Worm (Caenorhabditis elegans): ENCODE measurements around the gene T03G6.7.

DNA sequence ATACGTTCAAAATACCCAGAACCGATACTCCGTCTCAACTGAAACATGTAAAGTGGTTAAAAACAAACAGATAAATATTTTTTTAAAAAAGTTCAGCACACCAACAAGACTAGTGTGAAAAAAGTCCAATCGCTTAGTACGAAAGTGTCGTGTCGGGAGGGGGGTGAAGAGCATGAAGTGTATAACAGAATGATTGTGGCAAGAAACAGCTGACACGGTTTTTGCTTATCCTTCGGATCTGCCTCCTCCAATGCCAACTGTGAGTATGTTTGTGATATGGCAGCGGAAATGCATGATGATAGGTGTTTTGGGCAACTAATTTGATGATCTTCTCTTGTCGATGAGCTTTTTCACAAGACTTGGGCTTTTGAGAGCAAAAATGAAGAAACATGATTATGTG, 26.4 kb downstream of the T03G6.7 start:
- TF ChIP-seq ztf-11 (tag; optimal IDR thresholded peaks at IDR 0.05) (no peak), nhr-28 (tag; optimal IDR thresholded peaks at IDR 0.05) (no peak), pqm-1 (tag; optimal IDR thresholded peaks at IDR 0.05) (no peak), elt-3 (tag; optimal IDR thresholded peaks at IDR 0.05) (no peak), fos-1 (tag; optimal IDR thresholded peaks at IDR 0.05) (no peak), fkh-10 (GFP tag; optimal IDR thresholded peaks at IDR 0.05) (no peak), nhr-25 (tag; optimal IDR thresholded peaks at IDR 0.05) (no peak)

Data from whole organism, L3 larva.